Fruit fly (Drosophila melanogaster) whole organism, embryonic: Measurements from ENCODE around the gene CG34148.

Source experiments
- Adf1 ChIP-seq: fragments of 200-800 bp; sonication (Bioruptor generic); IDR thresholded peaks from 2 replicates; pipeline ENCODE4 v1.3.6; 2022; ENCODE audit warnings: missing biosample characterization, missing genetic modification characterization
- B-H1 ChIP-seq: fragments of 200-800 bp; sonication (Bioruptor generic); IDR thresholded peaks from 3 replicates; pipeline ENCODE4 v1.3.6; 2022; ENCODE audit warnings: missing biosample characterization, missing genetic modification characterization
- BEAF-32 ChIP-seq: fragments of 200-800 bp; sonication (Bioruptor generic); optimal IDR thresholded peaks from 3 replicates; lab custom pipeline; 2017; ENCODE audit warnings: missing biosample characterization, missing genetic modification characterization, mild to moderate bottlenecking, moderate library complexity, missing genetic modification reagents
- CG10959 ChIP-seq: fragments of 200-800 bp; sonication (Bioruptor generic); IDR thresholded peaks from 2 replicates; pipeline ENCODE4 v1.3.6; 2022; ENCODE audit warnings: missing biosample characterization, missing genetic modification characterization
- CG11560 ChIP-seq: fragments of 200-800 bp; sonication (Bioruptor generic); IDR thresholded peaks from 3 replicates; pipeline ENCODE4 v1.3.6; 2022; ENCODE audit warnings: missing biosample characterization, missing genetic modification characterization
- CG12155 ChIP-seq: fragments of 200-800 bp; sonication (Bioruptor generic); optimal IDR thresholded peaks from 3 replicates; lab custom pipeline; 2016; ENCODE audit warnings: missing biosample characterization, missing genetic modification characterization
- CG13123 ChIP-seq: fragments of 200-800 bp; sonication (Bioruptor generic); optimal IDR thresholded peaks from 2 replicates; lab custom pipeline; 2016; ENCODE audit warnings: missing biosample characterization, missing genetic modification characterization
- CG13424 ChIP-seq: fragments of 200-800 bp; sonication (Bioruptor generic); optimal IDR thresholded peaks from 2 replicates; lab custom pipeline; 2019; ENCODE audit warnings: missing biosample characterization, mild to moderate bottlenecking, missing genetic modification characterization, moderate library complexity
- CG13624 ChIP-seq: fragments of 200-800 bp; sonication (Bioruptor generic); optimal IDR thresholded peaks from 2 replicates; lab custom pipeline; 2016; ENCODE audit warnings: missing biosample characterization, missing genetic modification characterization
- CG15479 ChIP-seq: fragments of 200-800 bp; sonication (Bioruptor generic); optimal IDR thresholded peaks from 3 replicates; lab custom pipeline; 2019; ENCODE audit warnings: missing biosample characterization, mild to moderate bottlenecking, missing genetic modification characterization, moderate library complexity
- CG1603 ChIP-seq: fragments of 200-800 bp; sonication (Bioruptor generic); optimal IDR thresholded peaks from 2 replicates; lab custom pipeline; 2019; ENCODE audit warnings: missing biosample characterization, mild to moderate bottlenecking, missing genetic modification characterization, moderate library complexity
- CG1647 ChIP-seq: fragments of 200-800 bp; sonication (Bioruptor generic); optimal IDR thresholded peaks from 3 replicates; lab custom pipeline; 2016; ENCODE audit warnings: missing biosample characterization, missing genetic modification characterization
- CG16779 ChIP-seq: fragments of 200-800 bp; sonication (Bioruptor generic); IDR thresholded peaks from 2 replicates; pipeline ENCODE4 v1.3.6; 2022; ENCODE audit warnings: missing biosample characterization, missing genetic modification characterization
- CG17359 ChIP-seq: fragments of 200-800 bp; sonication (Bioruptor generic); optimal IDR thresholded peaks from 3 replicates; lab custom pipeline; 2018; ENCODE audit warnings: missing biosample characterization, mild to moderate bottlenecking, missing genetic modification characterization, moderate library complexity
- CG3726 ChIP-seq: fragments of 200-800 bp; sonication (Bioruptor generic); IDR thresholded peaks from 3 replicates; pipeline ENCODE4, ENCODE4 v1.3.6; 2022; ENCODE audit warnings: missing biosample characterization, missing genetic modification characterization
- CG3838 ChIP-seq: fragments of 200-800 bp; sonication (Bioruptor generic); optimal IDR thresholded peaks from 3 replicates; lab custom pipeline; 2016; ENCODE audit warnings: missing biosample characterization, missing genetic modification characterization
- CG4617 ChIP-seq: fragments of 200-800 bp; sonication (Bioruptor generic); optimal IDR thresholded peaks from 3 replicates; lab custom pipeline; 2016; ENCODE audit warnings: missing biosample characterization, missing genetic modification characterization, borderline replicate concordance
- CG5180 ChIP-seq: fragments of 200-800 bp; sonication (Bioruptor generic); optimal IDR thresholded peaks from 3 replicates; lab custom pipeline; 2017; ENCODE audit warnings: missing biosample characterization, missing genetic modification characterization, mild to moderate bottlenecking, moderate library complexity, missing genetic modification reagents
- CG5245 ChIP-seq: fragments of 200-800 bp; sonication (Bioruptor generic); optimal IDR thresholded peaks from 3 replicates; lab custom pipeline; 2016; ENCODE audit warnings: missing biosample characterization, missing genetic modification characterization
- CG6689 ChIP-seq: fragments of 200-800 bp; sonication (Bioruptor generic); IDR thresholded peaks from 2 replicates; pipeline ENCODE4 v1.3.6; 2022; ENCODE audit warnings: missing biosample characterization, missing genetic modification characterization
- CG9932 ChIP-seq: fragments of 200-800 bp; sonication (Bioruptor generic); IDR thresholded peaks from 2 replicates; pipeline ENCODE4 v1.3.6; 2022; ENCODE audit warnings: missing biosample characterization, missing genetic modification characterization
- CHES-1-like ChIP-seq: fragments of 200-800 bp; sonication (Bioruptor generic); optimal IDR thresholded peaks from 2 replicates; lab custom pipeline; 2016; ENCODE audit warnings: missing biosample characterization, missing genetic modification characterization
- Dbx ChIP-seq: fragments of 200-800 bp; sonication (Bioruptor generic); IDR thresholded peaks from 3 replicates; pipeline ENCODE4 v1.3.6; 2022; ENCODE audit warnings: missing biosample characterization, missing genetic modification characterization
- Dref ChIP-seq: fragments of 200-800 bp; sonication (Bioruptor generic); IDR thresholded peaks from 2 replicates; pipeline ENCODE4 v1.3.6; 2022; ENCODE audit warnings: missing biosample characterization, missing genetic modification characterization
- Drgx ChIP-seq: fragments of 200-800 bp; sonication (Bioruptor generic); IDR thresholded peaks from 2 replicates; pipeline ENCODE4 v1.3.6; 2022; ENCODE audit warnings: missing biosample characterization, missing genetic modification characterization
- Gug ChIP-seq: fragments of 200-800 bp; sonication (Bioruptor generic); IDR thresholded peaks from 4 replicates; pipeline ENCODE4 v1.3.6; 2022; ENCODE audit warnings: missing biosample characterization, missing genetic modification characterization
- Hr51 ChIP-seq, 2 experiments: fragments of 200-800 bp; sonication (Bioruptor generic); optimal IDR thresholded peaks; 2 replicates in 1 of 2; 3 replicates in 1 of 2; lab custom pipeline; 2016 to 2018; ENCODE audit warnings: missing biosample characterization in 2 of 2, missing genetic modification characterization in 2 of 2, mild to moderate bottlenecking in 1 of 2, moderate library complexity in 1 of 2
- Kr ChIP-seq: fragments of 200-800 bp; sonication (Bioruptor generic); optimal IDR thresholded peaks from 2 replicates; lab custom pipeline; 2017; ENCODE audit warnings: missing biosample characterization, mild to moderate bottlenecking, missing genetic modification characterization
- Mrtf ChIP-seq: fragments of 200-800 bp; sonication (Bioruptor generic); IDR thresholded peaks from 3 replicates; pipeline ENCODE4 v1.3.6; 2022; ENCODE audit warnings: missing biosample characterization, missing genetic modification characterization
- Nf-YA ChIP-seq: fragments of 200-800 bp; sonication (Bioruptor generic); IDR thresholded peaks from 2 replicates; pipeline ENCODE4 v1.3.6; 2022; ENCODE audit warnings: missing biosample characterization, missing genetic modification characterization
- Opbp ChIP-seq: fragments of 200-800 bp; sonication (Bioruptor generic); IDR thresholded peaks from 3 replicates; pipeline ENCODE4 v1.3.6; 2022; ENCODE audit warnings: missing biosample characterization, missing genetic modification characterization; ENCODE audit not compliant: partially characterized antibody
- Ptx1 ChIP-seq: fragments of 200-800 bp; sonication (Bioruptor generic); IDR thresholded peaks from 2 replicates; pipeline ENCODE4 v1.3.6; 2022; ENCODE audit warnings: missing biosample characterization, missing genetic modification characterization
- Scr ChIP-seq: fragments of 200-800 bp; sonication (Bioruptor generic); IDR thresholded peaks from 2 replicates; pipeline ENCODE4 v1.3.6; 2022; ENCODE audit warnings: missing biosample characterization, missing genetic modification characterization; ENCODE audit not compliant: partially characterized antibody
- Sry-δ ChIP-seq: fragments of 200-800 bp; sonication (Bioruptor generic); optimal IDR thresholded peaks from 2 replicates; lab custom pipeline; 2016; ENCODE audit warnings: missing biosample characterization, missing genetic modification characterization
- Ssrp ChIP-seq: fragments of 200-800 bp; sonication (Bioruptor generic); optimal IDR thresholded peaks from 2 replicates; lab custom pipeline; 2018; ENCODE audit warnings: missing biosample characterization, mild to moderate bottlenecking, missing genetic modification characterization, moderate library complexity
- Stat92E ChIP-seq, 3 experiments: fragments of >200 bp in 2 of 3; fragments of 200-800 bp in 1 of 3; sonication (Bioruptor generic) in 1 of 3; optimal IDR thresholded peaks; 2 replicates each; lab custom pipeline; 2017 to 2019; ENCODE audit warnings: missing biosample characterization in 3 of 3, missing genetic modification characterization in 3 of 3, mild to moderate bottlenecking in 1 of 3, moderate library complexity in 1 of 3
- Taf1 ChIP-seq: fragments of 200-800 bp; sonication (Bioruptor generic); IDR thresholded peaks from 2 replicates; pipeline ENCODE4 v1.3.6; 2022; ENCODE audit warnings: missing biosample characterization, missing genetic modification characterization
- YL-1 ChIP-seq: fragments of 200-800 bp; sonication (Bioruptor generic); optimal IDR thresholded peaks from 3 replicates; lab custom pipeline; 2017; ENCODE audit warnings: missing biosample characterization, mild to moderate bottlenecking, missing genetic modification characterization
- bowl ChIP-seq: fragments of 200-800 bp; sonication (Bioruptor generic); IDR thresholded peaks from 2 replicates; pipeline ENCODE4 v1.3.6; 2022; ENCODE audit warnings: missing biosample characterization, missing genetic modification characterization
- cato ChIP-seq: fragments of 200-800 bp; sonication (Bioruptor generic); optimal IDR thresholded peaks from 2 replicates; lab custom pipeline; 2016; ENCODE audit warnings: missing biosample characterization, missing genetic modification characterization, borderline replicate concordance
- croc ChIP-seq: fragments of 200-800 bp; sonication (Bioruptor generic); conservative IDR thresholded peaks from 3 replicates; pipeline ENCODE4 v1.3.6; 2022; ENCODE audit warnings: missing biosample characterization, missing genetic modification characterization
- dan ChIP-seq: fragments of 200-800 bp; sonication (Bioruptor generic); IDR thresholded peaks from 2 replicates; pipeline ENCODE4 v1.3.6; 2022; ENCODE audit warnings: missing biosample characterization, missing genetic modification characterization
- fd96Cb ChIP-seq: fragments of 200-800 bp; sonication (Bioruptor generic); optimal IDR thresholded peaks from 2 replicates; lab custom pipeline; 2018; ENCODE audit warnings: missing biosample characterization, mild to moderate bottlenecking, missing genetic modification characterization, moderate library complexity
- hb ChIP-seq: fragments of 200-800 bp; sonication (Bioruptor generic); IDR thresholded peaks from 3 replicates; pipeline ENCODE4 v1.3.6; 2022; ENCODE audit warnings: missing biosample characterization, missing genetic modification characterization; ENCODE audit not compliant: partially characterized antibody
- hth ChIP-seq: fragments of >200 bp; optimal IDR thresholded peaks from 2 replicates; lab custom pipeline; 2017; ENCODE audit warnings: inconsistent platforms
- ken ChIP-seq: fragments of 200-800 bp; sonication (Bioruptor generic); IDR thresholded peaks from 3 replicates; pipeline ENCODE4 v1.3.6; 2022; ENCODE audit warnings: missing biosample characterization, missing genetic modification characterization
- stwl ChIP-seq: fragments of 200-800 bp; sonication (Bioruptor generic); optimal IDR thresholded peaks from 3 replicates; lab custom pipeline; 2018; ENCODE audit warnings: missing biosample characterization, mild to moderate bottlenecking, missing genetic modification characterization, moderate library complexity
- toy ChIP-seq: fragments of 200-800 bp; sonication (Bioruptor generic); IDR thresholded peaks from 2 replicates; pipeline ENCODE4 v1.3.6; 2022; ENCODE audit warnings: missing biosample characterization, missing genetic modification characterization
- vnd ChIP-seq: fragments of 200-800 bp; sonication (Bioruptor generic); IDR thresholded peaks from 3 replicates; pipeline ENCODE4 v1.3.6; 2022; ENCODE audit warnings: missing biosample characterization, missing genetic modification characterization; ENCODE audit not compliant: partially characterized antibody
- zen2 ChIP-seq: fragments of 200-800 bp; sonication (Bioruptor generic); IDR thresholded peaks from 3 replicates; pipeline ENCODE4 v1.3.6; 2022; ENCODE audit warnings: missing biosample characterization, missing genetic modification characterization; ENCODE audit not compliant: partially characterized antibody
- zfh2 ChIP-seq: fragments of 200-800 bp; sonication (Bioruptor generic); optimal IDR thresholded peaks from 2 replicates; lab custom pipeline; 2016; ENCODE audit warnings: missing biosample characterization, missing genetic modification characterization

The CG34148 gene

DNA sequence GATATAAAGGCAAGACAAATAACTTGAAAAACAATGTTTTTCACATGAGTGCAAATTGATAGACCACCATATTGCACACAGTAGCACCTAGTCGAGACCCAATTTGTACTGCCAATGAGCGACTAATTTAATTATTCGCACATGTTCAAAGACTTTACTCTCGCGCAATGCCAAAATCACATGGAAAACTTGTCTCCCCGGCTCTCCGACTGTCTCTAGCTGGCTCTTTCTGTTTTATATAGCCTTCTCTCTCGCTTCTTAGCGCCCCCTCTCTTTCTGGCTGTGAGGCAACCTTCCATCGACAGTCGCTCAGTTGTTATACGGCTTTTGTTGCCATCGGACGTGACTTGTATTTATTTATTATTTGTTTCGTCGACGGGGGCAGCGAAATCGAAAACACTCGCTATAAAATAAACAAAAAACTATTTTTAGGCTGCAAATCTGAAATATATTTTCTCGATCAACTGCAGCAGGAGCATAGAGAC, 3.5 kb downstream of the CG34148 start, which contains the start of gene CG6656 (continued):
- no peak for TF ChIP-seq YL-1 (GFP tag; lab: Kevin White, UChicago)
- no peak for TF ChIP-seq CG17359 (tag; lab: Kevin White, UChicago)
- TF ChIP-seq CG16779 (GFP tag; lab: Robert Waterston, UW) = no peak
- no peak for TF ChIP-seq Hr51 (GFP tag; optimal IDR thresholded peaks at IDR 0.05; lab: Kevin White, UChicago)
- TF ChIP-seq hb = 0 out of 3 replicates have a peak, but pooled peaks have one; percentile 18
- no peak for TF ChIP-seq CG15479
- peak; percentile 32; the same call in 1 of the 3 replicates for TF ChIP-seq Dbx (GFP tag; lab: Robert Waterston, UW)
- TF ChIP-seq BEAF-32 (GFP tag; lab: Kevin White, UChicago) = no peak
- no peak for TF ChIP-seq zen2 (GFP tag; lab: Robert Waterston, UW)
- no peak for TF ChIP-seq bowl (GFP tag; lab: Robert Waterston, UW)
- no peak for TF ChIP-seq Ptx1 (GFP tag; lab: Robert Waterston, UW)
- no peak for TF ChIP-seq CG13424 (tag; lab: Kevin White, UChicago)
- no peak for TF ChIP-seq CG3838
- TF ChIP-seq CG5180 (GFP tag; lab: Kevin White, UChicago) = no peak
- TF ChIP-seq fd96Cb = no peak
- TF ChIP-seq Drgx = peak; percentile 49; the same call in 1 of the 2 replicates
- TF ChIP-seq CG3726 (GFP tag; lab: Robert Waterston, UW) = no peak
- no peak for TF ChIP-seq CHES-1-like (GFP tag; lab: Kevin White, UChicago)
- no peak for TF ChIP-seq zfh2 (GFP tag; lab: Kevin White, UChicago)
- TF ChIP-seq croc (GFP tag; lab: Robert Waterston, UW) = no peak
- no peak for TF ChIP-seq Sry-δ
- no peak for TF ChIP-seq CG13123 (GFP tag; lab: Kevin White, UChicago)
- TF ChIP-seq dan (GFP tag; lab: Robert Waterston, UW) = no peak
- TF ChIP-seq Stat92E (GFP tag; optimal IDR thresholded peaks at IDR 0.05; lab: Kevin White, UChicago) = no peak
- peak; percentile 42; the same call in 1 of the 2 replicates for TF ChIP-seq Scr (GFP tag; lab: Robert Waterston, UW)
- no peak for TF ChIP-seq CG1603
- no peak for TF ChIP-seq Dref (GFP tag; lab: Robert Waterston, UW)
- no peak for TF ChIP-seq Opbp (GFP tag; lab: Robert Waterston, UW)
- no peak for TF ChIP-seq CG4617 (GFP tag; lab: Kevin White, UChicago)
- no peak for TF ChIP-seq vnd (GFP tag; lab: Robert Waterston, UW)
- TF ChIP-seq toy (GFP tag; lab: Robert Waterston, UW) = no peak
- TF ChIP-seq Gug = no peak
- TF ChIP-seq Mrtf (GFP tag; lab: Robert Waterston, UW) = no peak
- TF ChIP-seq CG13624 (GFP tag; lab: Kevin White, UChicago) = no peak
- TF ChIP-seq Taf1 = no peak
- TF ChIP-seq Nf-YA = no peak
- no peak for TF ChIP-seq CG5245
- no peak for TF ChIP-seq hth (lab: Kevin White, UChicago)
- 0 out of 2 replicates have a peak, but pooled peaks have one; percentile 19 for TF ChIP-seq CG9932 (GFP tag; lab: Robert Waterston, UW)
- peak; percentile 25 for TF ChIP-seq CG12155 (GFP tag; lab: Kevin White, UChicago)
- TF ChIP-seq Adf1 (GFP tag; lab: Robert Waterston, UW) = no peak; the same call in 1 of the 2 replicates
- no peak for TF ChIP-seq CG1647 (GFP tag; lab: Kevin White, UChicago)
- TF ChIP-seq ken (GFP tag; lab: Robert Waterston, UW) = no peak
- TF ChIP-seq CG11560 = no peak
- no peak for TF ChIP-seq cato
- no peak for TF ChIP-seq B-H1 (GFP tag; lab: Robert Waterston, UW)
- TF ChIP-seq Kr = no peak
- TF ChIP-seq CG10959 (GFP tag; lab: Robert Waterston, UW) = no peak
- TF ChIP-seq CG6689 = no peak
- no peak for TF ChIP-seq stwl
- no peak for TF ChIP-seq Ssrp
